Worm (Caenorhabditis elegans): ENCODE measurements around the gene C29F3.3.

DNA sequence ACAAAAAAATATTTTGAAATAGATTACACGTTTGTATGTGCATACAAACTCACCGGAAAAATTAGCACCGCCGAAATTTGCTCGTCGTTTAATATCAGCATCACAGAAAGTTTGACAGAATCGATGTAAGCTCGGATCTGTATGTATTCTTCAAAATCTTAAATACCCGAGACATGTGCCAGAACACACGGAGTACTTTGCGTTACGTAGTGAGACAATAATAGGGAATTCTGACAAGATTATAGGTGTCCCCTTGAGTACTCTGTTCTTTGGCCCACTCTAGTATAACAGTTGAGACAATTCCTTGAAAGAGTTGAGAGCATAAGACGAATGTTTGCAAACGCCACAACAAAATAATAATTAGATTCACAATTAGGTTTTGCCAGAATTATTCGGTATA, 43.6 kb downstream of the C29F3.3 start, which contains the start of gene srx-48:
- TF ChIP-seq ama-1 (optimal IDR thresholded peaks at IDR 0.05) (no peak), aly-1 (tag; optimal IDR thresholded peaks at IDR 0.05) (no peak), ets-7 (tag; optimal IDR thresholded peaks at IDR 0.05) (no peak), hmg-4 (GFP tag; optimal IDR thresholded peaks at IDR 0.05) (no peak), hmbx-1 (tag; optimal IDR thresholded peaks at IDR 0.05) (no peak)
